Fruit fly (Drosophila melanogaster) whole organism, embryonic: ENCODE measurements around the gene Ilk.

Experiments
- ATbp ChIP-seq: fragments of 200-800 bp; sonication (Bioruptor generic); optimal IDR thresholded peaks from 2 replicates; lab custom pipeline; 2017; ENCODE audit warnings: missing biosample characterization, mild to moderate bottlenecking, missing genetic modification characterization, missing genetic modification reagents
- Blimp-1 ChIP-seq: fragments of 200-800 bp; sonication (Bioruptor generic); optimal IDR thresholded peaks from 3 replicates; lab custom pipeline; 2018; ENCODE audit warnings: missing biosample characterization, missing genetic modification characterization, mild to moderate bottlenecking, moderate library complexity, missing genetic modification reagents
- CG10147 ChIP-seq: fragments of 200-800 bp; sonication (Bioruptor generic); optimal IDR thresholded peaks from 2 replicates; lab custom pipeline; 2019; ENCODE audit warnings: missing biosample characterization, mild to moderate bottlenecking, missing genetic modification characterization, moderate library complexity
- CG11504 ChIP-seq: fragments of 200-800 bp; sonication (Bioruptor generic); optimal IDR thresholded peaks from 3 replicates; lab custom pipeline; 2019; ENCODE audit warnings: missing biosample characterization, mild to moderate bottlenecking, missing genetic modification characterization, moderate library complexity
- CG13424 ChIP-seq: fragments of 200-800 bp; sonication (Bioruptor generic); optimal IDR thresholded peaks from 2 replicates; lab custom pipeline; 2019; ENCODE audit warnings: missing biosample characterization, mild to moderate bottlenecking, missing genetic modification characterization, moderate library complexity
- CG15269 ChIP-seq: fragments of 200-800 bp; sonication (Bioruptor generic); optimal IDR thresholded peaks from 2 replicates; lab custom pipeline; 2018; ENCODE audit warnings: missing biosample characterization, mild to moderate bottlenecking, missing genetic modification characterization, moderate library complexity
- CG16863 ChIP-seq: fragments of 200-800 bp; sonication (Bioruptor generic); optimal IDR thresholded peaks from 3 replicates; lab custom pipeline; 2016; ENCODE audit warnings: missing biosample characterization, missing genetic modification characterization
- CG17186 ChIP-seq: fragments of 200-800 bp; sonication (Bioruptor generic); optimal IDR thresholded peaks from 3 replicates; lab custom pipeline; 2017; ENCODE audit warnings: missing biosample characterization, missing genetic modification reagents, missing genetic modification characterization
- CG17568 ChIP-seq: fragments of 200-800 bp; sonication (Bioruptor generic); optimal IDR thresholded peaks from 2 replicates; lab custom pipeline; 2018; ENCODE audit warnings: missing biosample characterization, mild to moderate bottlenecking, missing genetic modification characterization, moderate library complexity
- CG17612 ChIP-seq: fragments of 200-800 bp; sonication (Bioruptor generic); IDR thresholded peaks from 2 replicates; pipeline ENCODE4 v1.3.6; 2022; ENCODE audit warnings: missing biosample characterization, missing genetic modification characterization
- CG30403 ChIP-seq: fragments of 200-800 bp; sonication (Bioruptor generic); optimal IDR thresholded peaks from 3 replicates; lab custom pipeline; 2016; ENCODE audit warnings: missing biosample characterization, missing genetic modification characterization
- CG31441 ChIP-seq: fragments of 200-800 bp; sonication (Bioruptor generic); IDR thresholded peaks from 2 replicates; pipeline ENCODE4 v1.3.6; 2022; ENCODE audit warnings: missing biosample characterization, missing genetic modification characterization
- CG6175 ChIP-seq: fragments of 200-800 bp; sonication (Bioruptor generic); IDR thresholded peaks from 3 replicates; pipeline ENCODE4 v1.3.6; 2022; ENCODE audit warnings: missing biosample characterization, missing genetic modification characterization
- CG6791 ChIP-seq: fragments of 200-800 bp; sonication (Bioruptor generic); IDR thresholded peaks from 3 replicates; pipeline ENCODE4 v1.3.6; 2022; ENCODE audit warnings: missing biosample characterization, missing genetic modification characterization; ENCODE audit not compliant: partially characterized antibody
- CG7963 ChIP-seq: fragments of 200-800 bp; sonication (Bioruptor generic); IDR thresholded peaks from 3 replicates; pipeline ENCODE4 v1.3.6; 2022; ENCODE audit warnings: missing biosample characterization, missing genetic modification characterization; ENCODE audit not compliant: partially characterized antibody
- CG8281 ChIP-seq: fragments of 200-800 bp; sonication (Bioruptor generic); optimal IDR thresholded peaks from 2 replicates; lab custom pipeline; 2018; ENCODE audit warnings: missing biosample characterization, mild to moderate bottlenecking, missing genetic modification characterization, moderate library complexity
- CG8478 ChIP-seq: fragments of >200 bp; optimal IDR thresholded peaks from 2 replicates; lab custom pipeline; 2018
- Deaf1 ChIP-seq: fragments of 200-800 bp; optimal IDR thresholded peaks from 3 replicates; lab custom pipeline; 2019; ENCODE audit warnings: missing biosample characterization, mild to moderate bottlenecking, missing genetic modification characterization, moderate library complexity
- Dref ChIP-seq: fragments of 200-800 bp; sonication (Bioruptor generic); IDR thresholded peaks from 2 replicates; pipeline ENCODE4 v1.3.6; 2022; ENCODE audit warnings: missing biosample characterization, missing genetic modification characterization
- Drgx ChIP-seq: fragments of 200-800 bp; sonication (Bioruptor generic); IDR thresholded peaks from 2 replicates; pipeline ENCODE4 v1.3.6; 2022; ENCODE audit warnings: missing biosample characterization, missing genetic modification characterization
- Eip74EF ChIP-seq, 2 experiments: fragments of 200-800 bp in 1 of 2; fragments of >200 bp in 1 of 2; sonication (Bioruptor generic) in 1 of 2; optimal IDR thresholded peaks; 2 replicates each; lab custom pipeline; 2017 to 2019; ENCODE audit warnings: missing biosample characterization in 2 of 2, missing genetic modification characterization in 2 of 2, mild to moderate bottlenecking in 1 of 2, moderate library complexity in 1 of 2
- Ets65A ChIP-seq: fragments of 200-800 bp; sonication (Bioruptor generic); peaks from one replicate; lab custom pipeline; 2016; ENCODE audit warnings: missing biosample characterization, missing genetic modification characterization
- HLH3B ChIP-seq: fragments of 200-800 bp; sonication (Bioruptor generic); IDR thresholded peaks from 2 replicates; pipeline ENCODE4 v1.3.6; 2022; ENCODE audit warnings: missing biosample characterization, missing genetic modification characterization
- Nf-YB ChIP-seq: fragments of 200-800 bp; sonication (Bioruptor generic); optimal IDR thresholded peaks from 3 replicates; lab custom pipeline; 2019; ENCODE audit warnings: missing biosample characterization, mild to moderate bottlenecking, missing genetic modification characterization, moderate library complexity
- Pdp1 ChIP-seq, 2 experiments: fragments of 200-800 bp; sonication (Bioruptor generic); optimal IDR thresholded peaks; 3 replicates each; lab custom pipeline; 2016; ENCODE audit warnings: missing biosample characterization in 2 of 2, missing genetic modification characterization in 2 of 2, mild to moderate bottlenecking in 1 of 2, moderate library complexity in 1 of 2
- Scr ChIP-seq: fragments of 200-800 bp; sonication (Bioruptor generic); IDR thresholded peaks from 2 replicates; pipeline ENCODE4 v1.3.6; 2022; ENCODE audit warnings: missing biosample characterization, missing genetic modification characterization; ENCODE audit not compliant: partially characterized antibody
- Trl ChIP-seq, 3 experiments: fragments of >200 bp in 2 of 3; fragments of 200-800 bp in 1 of 3; sonication (Bioruptor generic) in 1 of 3; optimal IDR thresholded peaks; 2 replicates in 1 of 3; 3 replicates in 2 of 3; lab custom pipeline; 2016 to 2017; ENCODE audit warnings: missing biosample characterization in 1 of 3, missing genetic modification characterization in 1 of 3
- Xbp1 ChIP-seq: fragments of 200-800 bp; sonication (Bioruptor generic); optimal IDR thresholded peaks from 3 replicates; lab custom pipeline; 2016; ENCODE audit warnings: missing biosample characterization, mild to moderate bottlenecking, missing genetic modification characterization
- ara ChIP-seq: fragments of 200-800 bp; sonication (Bioruptor generic); IDR thresholded peaks from 2 replicates; pipeline ENCODE4 v1.3.6; 2022; ENCODE audit warnings: missing biosample characterization, missing genetic modification characterization
- cad ChIP-seq: fragments of >200 bp; optimal IDR thresholded peaks from 2 replicates; lab custom pipeline; 2017; ENCODE audit warnings: missing biosample characterization, missing genetic modification characterization
- cg ChIP-seq: fragments of 200-800 bp; sonication (Bioruptor generic); optimal IDR thresholded peaks from 3 replicates; lab custom pipeline; 2019; ENCODE audit warnings: missing biosample characterization, mild to moderate bottlenecking, missing genetic modification characterization, moderate library complexity
- ci ChIP-seq: fragments of 200-800 bp; sonication (Bioruptor generic); IDR thresholded peaks from 3 replicates; pipeline ENCODE4 v1.3.6; 2022; ENCODE audit warnings: missing biosample characterization, missing genetic modification characterization
- crol ChIP-seq: fragments of 200-800 bp; sonication (Bioruptor generic); IDR thresholded peaks from 2 replicates; pipeline ENCODE4 v1.3.6; 2022; ENCODE audit warnings: missing biosample characterization, missing genetic modification characterization
- dimm ChIP-seq: fragments of 200-800 bp; sonication (Bioruptor generic); IDR thresholded peaks from 2 replicates; pipeline ENCODE4 v1.3.6; 2022; ENCODE audit warnings: missing biosample characterization, missing genetic modification characterization
- dmrt99B ChIP-seq: fragments of 200-800 bp; sonication (Bioruptor generic); optimal IDR thresholded peaks from 2 replicates; lab custom pipeline; 2018; ENCODE audit warnings: missing biosample characterization, mild to moderate bottlenecking, missing genetic modification characterization, moderate library complexity
- ewg ChIP-seq: fragments of 200-800 bp; sonication (Bioruptor generic); optimal IDR thresholded peaks from 3 replicates; lab custom pipeline; 2017; ENCODE audit warnings: mild to moderate bottlenecking, missing biosample characterization, missing genetic modification reagents, missing genetic modification characterization
- eyg ChIP-seq: fragments of 200-800 bp; sonication (Bioruptor generic); optimal IDR thresholded peaks from 3 replicates; lab custom pipeline; 2016; ENCODE audit warnings: missing biosample characterization, missing genetic modification characterization
- gem ChIP-seq: fragments of 200-800 bp; sonication (Bioruptor generic); optimal IDR thresholded peaks from 2 replicates; lab custom pipeline; 2019; ENCODE audit warnings: missing biosample characterization, mild to moderate bottlenecking, missing genetic modification characterization, moderate library complexity
- row ChIP-seq: fragments of 200-800 bp; sonication (Bioruptor generic); IDR thresholded peaks from 3 replicates; pipeline ENCODE4 v1.3.6; 2022; ENCODE audit warnings: missing biosample characterization, missing genetic modification characterization
- sc ChIP-seq, 3 experiments: fragments of >200 bp in 2 of 3; fragments of 200-800 bp in 1 of 3; sonication (Bioruptor generic) in 1 of 3; optimal IDR thresholded peaks; 2 replicates in 2 of 3; 3 replicates in 1 of 3; lab custom pipeline; 2017; ENCODE audit warnings: mild to moderate bottlenecking in 1 of 3, missing biosample characterization in 1 of 3, missing genetic modification characterization in 1 of 3, missing genetic modification reagents in 1 of 3
- so ChIP-seq: fragments of 200-800 bp; sonication (Bioruptor generic); IDR thresholded peaks from 3 replicates; pipeline ENCODE4 v1.3.6; 2022; ENCODE audit warnings: missing biosample characterization, missing genetic modification characterization
- stwl ChIP-seq: fragments of 200-800 bp; sonication (Bioruptor generic); optimal IDR thresholded peaks from 3 replicates; lab custom pipeline; 2018; ENCODE audit warnings: missing biosample characterization, mild to moderate bottlenecking, missing genetic modification characterization, moderate library complexity
- toy ChIP-seq: fragments of 200-800 bp; sonication (Bioruptor generic); IDR thresholded peaks from 2 replicates; pipeline ENCODE4 v1.3.6; 2022; ENCODE audit warnings: missing biosample characterization, missing genetic modification characterization
- z ChIP-seq: fragments of 200-800 bp; sonication (Bioruptor generic); IDR thresholded peaks from 3 replicates; pipeline ENCODE4 v1.3.6; 2022; ENCODE audit warnings: missing biosample characterization, missing genetic modification characterization

The Ilk gene

dm6 chr3L:21223268-21223667, 6.6 kb downstream of the Ilk start (continued):
- TF ChIP-seq CG17186 (no peak), stwl (tag; lab: Kevin White, UChicago) (no peak), CG17612 (GFP tag; lab: Robert Waterston, UW) (no peak), CG6791 (GFP tag; lab: Robert Waterston, UW) (no peak), ATbp (GFP tag; lab: Kevin White, UChicago) (peak; percentile 2), ewg (no peak), toy (no peak), HLH3B (no peak)

- TF ChIP-seq CG30403 (GFP tag; lab: Kevin White, UChicago) (peak; percentile 15), dmrt99B (peak; percentile 21), ara (GFP tag; lab: Robert Waterston, UW) (no peak), CG17568 (no peak), CG16863 (no peak), gem (tag; lab: Kevin White, UChicago) (peak; percentile 38), stwl (tag; lab: Kevin White, UChicago) (no peak), CG31441 (GFP tag; lab: Robert Waterston, UW) (peak; percentile 11; the same call in 1 of the 2 replicates), CG13424 (no peak), so (GFP tag; lab: Robert Waterston, UW) (no peak), CG11504 (tag; lab: Kevin White, UChicago) (peak; percentile 32), CG15269 (tag; lab: Kevin White, UChicago) (no peak), cad (GFP tag; lab: Kevin White, UChicago) (no peak), Dref (no peak)
Observed at dm6 chr3L:21224274-21224673, 7.6 kb downstream of the Ilk start.

DNA sequence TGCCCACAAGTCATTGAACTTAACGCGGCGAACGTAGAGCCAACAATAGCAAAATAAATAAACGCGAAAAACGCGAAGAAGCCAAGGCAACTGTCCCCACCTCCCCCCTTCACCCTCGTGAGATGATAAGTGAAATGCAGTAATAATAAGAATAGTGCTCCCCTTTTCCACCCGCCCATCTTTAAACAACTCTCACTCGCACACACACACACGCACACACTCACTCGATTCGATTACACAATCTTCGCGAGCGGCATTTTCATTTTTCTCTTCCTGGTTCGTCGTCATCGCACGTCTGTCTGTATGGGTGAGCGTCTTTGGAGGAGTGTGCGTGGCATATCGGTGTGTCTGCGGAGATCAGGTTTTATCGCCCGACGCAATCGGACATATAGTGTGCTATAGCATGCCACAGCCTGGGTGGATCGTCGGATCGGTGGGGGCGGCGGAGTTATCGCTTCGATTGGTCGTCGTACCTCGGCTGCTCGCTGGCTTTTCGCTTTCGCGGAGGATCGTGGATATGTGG, 8.1 kb downstream of the Ilk start:
- TF ChIP-seq Nf-YB (GFP tag; lab: Kevin White, UChicago): peak; percentile 5
- TF ChIP-seq Trl (optimal IDR thresholded peaks at IDR 0.05; lab: Kevin White, UChicago): peak in 1 of 2 experiments; percentile 11
- TF ChIP-seq Trl (GFP tag; optimal IDR thresholded peaks at IDR 0.05; lab: Kevin White, UChicago): no peak
- TF ChIP-seq CG6175 (GFP tag; lab: Robert Waterston, UW): 0 out of 3 replicates have a peak, but pooled peaks have one; percentile 8
- TF ChIP-seq CG8478 (lab: Kevin White, UChicago): peak; percentile 60
- TF ChIP-seq CG7963 (GFP tag; lab: Robert Waterston, UW): no peak
- TF ChIP-seq dimm (GFP tag; lab: Robert Waterston, UW): no peak
- peak; percentile 76 for TF ChIP-seq cg
- TF ChIP-seq crol (GFP tag; lab: Robert Waterston, UW): peak; percentile 80
- TF ChIP-seq Xbp1 (GFP tag; lab: Kevin White, UChicago): peak; percentile 52
- peak in 1 of 2 experiments; percentile 87 for TF ChIP-seq Eip74EF (GFP tag; optimal IDR thresholded peaks at IDR 0.05; lab: Kevin White, UChicago)
- 0 out of 3 replicates have a peak, but pooled peaks have one; percentile 39 for TF ChIP-seq CG6791 (GFP tag; lab: Robert Waterston, UW)
- 0 out of 3 replicates have a peak, but pooled peaks have one; percentile 11 for TF ChIP-seq row
- TF ChIP-seq Scr: no peak
- 0 out of 3 replicates have a peak, but pooled peaks have one; percentile 16 for TF ChIP-seq so (GFP tag; lab: Robert Waterston, UW)
- TF ChIP-seq Blimp-1: peak; percentile 15
- TF ChIP-seq Deaf1 (tag; lab: Kevin White, UChicago): peak; percentile 68
- TF ChIP-seq dmrt99B: no peak
- peak; percentile 18; the same call in 1 of the 2 replicates for TF ChIP-seq Drgx (GFP tag; lab: Robert Waterston, UW)
- no peak for TF ChIP-seq CG8281 (tag; lab: Kevin White, UChicago)
- TF ChIP-seq Ets65A (GFP tag; lab: Kevin White, UChicago): peak; percentile 31
- TF ChIP-seq Pdp1 (GFP tag; optimal IDR thresholded peaks at IDR 0.05; lab: Kevin White, UChicago): peak in 1 of 2 experiments; percentile 95
- TF ChIP-seq sc (optimal IDR thresholded peaks at IDR 0.05; lab: Kevin White, UChicago): no peak
- no peak for TF ChIP-seq sc (GFP tag; optimal IDR thresholded peaks at IDR 0.05; lab: Kevin White, UChicago)
- TF ChIP-seq ci (GFP tag; lab: Robert Waterston, UW): 0 out of 3 replicates have a peak, but pooled peaks have one; percentile 49
- TF ChIP-seq CG10147 (GFP tag; lab: Kevin White, UChicago): no peak
- TF ChIP-seq eyg (GFP tag; lab: Kevin White, UChicago): no peak
- peak; percentile 81; the same call in 2 of the 3 replicates for TF ChIP-seq z (GFP tag; lab: Robert Waterston, UW)
- TF ChIP-seq, all 482 proteins: peak for 18
